Fruit fly (Drosophila melanogaster): ENCODE results near the gene Sec23.

dm6 chr3R:5606477-5606876 lies 42.4 kb upstream of the Sec23 start, which contains the start of gene asl:
- TF ChIP-seq Dfd (GFP tag; optimal IDR thresholded peaks at IDR 0.05) (no peak), brk (GFP tag; optimal IDR thresholded peaks at IDR 0.05) (no peak), Hnf4 (GFP tag; optimal IDR thresholded peaks at IDR 0.05) (no peak), h (GFP tag; optimal IDR thresholded peaks at IDR 0.05) (peak; percentile 56), br (GFP tag; optimal IDR thresholded peaks at IDR 0.05) (no peak), Hr83 (GFP tag; optimal IDR thresholded peaks at IDR 0.05; ENCODE audit: poor library complexity, severe bottlenecking) (no peak), pan (optimal IDR thresholded peaks at IDR 0.05) (no peak), Jra (GFP tag; optimal IDR thresholded peaks at IDR 0.05) (no peak), usp (GFP tag; optimal IDR thresholded peaks at IDR 0.05) (no peak), Hr78 (GFP tag; optimal IDR thresholded peaks at IDR 0.05) (peak; percentile 55)

Data from whole organism, wandering third instar larva.